Fruit fly (Drosophila melanogaster) whole organism, embryonic: ENCODE data around the gene Vdup1.

Experiments
- Antp ChIP-seq: fragments of 200-800 bp; sonication (Bioruptor generic); optimal IDR thresholded peaks from 3 replicates; lab custom pipeline; 2016; ENCODE audit warnings: missing biosample characterization, missing genetic modification characterization
- Bteb2 ChIP-seq: fragments of 200-800 bp; sonication (Bioruptor generic); optimal IDR thresholded peaks from 2 replicates; lab custom pipeline; 2016; ENCODE audit warnings: missing biosample characterization, missing genetic modification characterization
- CG10462 ChIP-seq: fragments of 200-800 bp; sonication (Bioruptor generic); optimal IDR thresholded peaks from 2 replicates; lab custom pipeline; 2016; ENCODE audit warnings: missing biosample characterization, missing genetic modification characterization
- CG10979 ChIP-seq: fragments of 200-800 bp; sonication (Bioruptor generic); optimal IDR thresholded peaks from 2 replicates; lab custom pipeline; 2018; ENCODE audit warnings: missing biosample characterization, mild to moderate bottlenecking, missing genetic modification characterization, moderate library complexity
- CG11247 ChIP-seq: fragments of 200-800 bp; sonication (Bioruptor generic); IDR thresholded peaks from 2 replicates; pipeline ENCODE4 v1.3.6; 2022; ENCODE audit warnings: missing biosample characterization, missing genetic modification characterization
- CG11398 ChIP-seq: fragments of 200-800 bp; sonication (Bioruptor generic); optimal IDR thresholded peaks from 2 replicates; lab custom pipeline; 2016; ENCODE audit warnings: missing biosample characterization, missing genetic modification characterization
- CG13775 ChIP-seq: fragments of 200-800 bp; sonication (Bioruptor generic); optimal IDR thresholded peaks from 3 replicates; lab custom pipeline; 2017; ENCODE audit warnings: missing biosample characterization, mild to moderate bottlenecking, missing genetic modification characterization
- CG14014 ChIP-seq: fragments of 200-800 bp; sonication (Bioruptor generic); IDR thresholded peaks from 2 replicates; pipeline ENCODE4 v1.3.6; 2022; ENCODE audit warnings: missing biosample characterization, missing genetic modification characterization
- CG17912 ChIP-seq: fragments of 200-800 bp; sonication (Bioruptor generic); optimal IDR thresholded peaks from 2 replicates; lab custom pipeline; 2018; ENCODE audit warnings: missing biosample characterization, mild to moderate bottlenecking, missing genetic modification characterization
- CG1832 ChIP-seq: fragments of 200-800 bp; sonication (Bioruptor generic); optimal IDR thresholded peaks from 2 replicates; lab custom pipeline; 2017; ENCODE audit warnings: missing biosample characterization, mild to moderate bottlenecking, missing genetic modification characterization, inconsistent platforms
- CG30403 ChIP-seq: fragments of 200-800 bp; sonication (Bioruptor generic); optimal IDR thresholded peaks from 3 replicates; lab custom pipeline; 2016; ENCODE audit warnings: missing biosample characterization, missing genetic modification characterization
- CG3281 ChIP-seq: fragments of 200-800 bp; sonication (Bioruptor generic); optimal IDR thresholded peaks from 3 replicates; lab custom pipeline; 2017; ENCODE audit warnings: missing biosample characterization, mild to moderate bottlenecking, missing genetic modification characterization
- CG33213 ChIP-seq: fragments of 200-800 bp; sonication (Bioruptor generic); optimal IDR thresholded peaks from 3 replicates; lab custom pipeline; 2016; ENCODE audit warnings: missing biosample characterization, missing genetic modification characterization
- CG4617 ChIP-seq: fragments of 200-800 bp; sonication (Bioruptor generic); optimal IDR thresholded peaks from 3 replicates; lab custom pipeline; 2016; ENCODE audit warnings: missing biosample characterization, missing genetic modification characterization, borderline replicate concordance
- CG6175 ChIP-seq: fragments of 200-800 bp; sonication (Bioruptor generic); IDR thresholded peaks from 3 replicates; pipeline ENCODE4 v1.3.6; 2022; ENCODE audit warnings: missing biosample characterization, missing genetic modification characterization
- CG6272 ChIP-seq: fragments of 200-800 bp; sonication (Bioruptor generic); IDR thresholded peaks from 2 replicates; pipeline ENCODE4 v1.3.6; 2022; ENCODE audit warnings: missing biosample characterization, missing genetic modification characterization
- CG7271 ChIP-seq: fragments of 200-800 bp; sonication (Bioruptor generic); optimal IDR thresholded peaks from 2 replicates; lab custom pipeline; 2018; ENCODE audit warnings: missing biosample characterization, mild to moderate bottlenecking, missing genetic modification characterization, moderate library complexity
- CG7839 ChIP-seq: fragments of 200-800 bp; sonication (Bioruptor generic); optimal IDR thresholded peaks from 3 replicates; lab custom pipeline; 2018; ENCODE audit warnings: missing biosample characterization, mild to moderate bottlenecking, missing genetic modification characterization, moderate library complexity
- CG7987 ChIP-seq: fragments of 200-800 bp; sonication (Bioruptor generic); optimal IDR thresholded peaks from 2 replicates; lab custom pipeline; 2018; ENCODE audit warnings: missing biosample characterization, mild to moderate bottlenecking, missing genetic modification characterization, moderate library complexity
- CG8944 ChIP-seq: fragments of 200-800 bp; sonication (Bioruptor generic); optimal IDR thresholded peaks from 3 replicates; lab custom pipeline; 2016; ENCODE audit warnings: missing biosample characterization, missing genetic modification characterization
- CG9797 ChIP-seq: fragments of 200-800 bp; sonication (Bioruptor generic); optimal IDR thresholded peaks from 3 replicates; lab custom pipeline; 2018; ENCODE audit warnings: missing biosample characterization, mild to moderate bottlenecking, missing genetic modification characterization
- CG9932 ChIP-seq: fragments of 200-800 bp; sonication (Bioruptor generic); IDR thresholded peaks from 2 replicates; pipeline ENCODE4 v1.3.6; 2022; ENCODE audit warnings: missing biosample characterization, missing genetic modification characterization
- D19B ChIP-seq: fragments of 200-800 bp; sonication (Bioruptor generic); optimal IDR thresholded peaks from 2 replicates; lab custom pipeline; 2017; ENCODE audit warnings: missing biosample characterization, mild to moderate bottlenecking, missing genetic modification characterization
- Dbx ChIP-seq: fragments of 200-800 bp; sonication (Bioruptor generic); IDR thresholded peaks from 3 replicates; pipeline ENCODE4 v1.3.6; 2022; ENCODE audit warnings: missing biosample characterization, missing genetic modification characterization
- E2f1 ChIP-seq: fragments of 200-800 bp; sonication (Bioruptor generic); IDR thresholded peaks from 2 replicates; pipeline ENCODE4 v1.3.6; 2022; ENCODE audit warnings: missing biosample characterization, missing genetic modification characterization
- HLHmδ ChIP-seq: fragments of 200-800 bp; sonication (Bioruptor generic); optimal IDR thresholded peaks from 2 replicates; lab custom pipeline; 2018; ENCODE audit warnings: missing biosample characterization, mild to moderate bottlenecking, missing genetic modification characterization, moderate library complexity
- NC2β ChIP-seq: fragments of 200-800 bp; sonication (Bioruptor generic); optimal IDR thresholded peaks from 2 replicates; lab custom pipeline; 2016; ENCODE audit warnings: missing biosample characterization, missing genetic modification characterization
- Oli ChIP-seq: fragments of 200-800 bp; sonication (Bioruptor generic); optimal IDR thresholded peaks from 2 replicates; lab custom pipeline; 2018; ENCODE audit warnings: missing biosample characterization, mild to moderate bottlenecking, missing genetic modification characterization, moderate library complexity
- Opbp ChIP-seq: fragments of 200-800 bp; sonication (Bioruptor generic); IDR thresholded peaks from 3 replicates; pipeline ENCODE4 v1.3.6; 2022; ENCODE audit warnings: missing biosample characterization, missing genetic modification characterization; ENCODE audit not compliant: partially characterized antibody
- PHDP ChIP-seq: fragments of 200-800 bp; sonication (Bioruptor generic); optimal IDR thresholded peaks from 3 replicates; lab custom pipeline; 2018; ENCODE audit warnings: missing biosample characterization, mild to moderate bottlenecking, missing genetic modification characterization, moderate library complexity
- Poxn ChIP-seq: fragments of 200-800 bp; sonication (Bioruptor generic); IDR thresholded peaks from 2 replicates; pipeline ENCODE4 v1.3.6; 2022; ENCODE audit warnings: missing biosample characterization, missing genetic modification characterization
- Rfx ChIP-seq: fragments of 200-800 bp; sonication (Bioruptor generic); IDR thresholded peaks from 2 replicates; pipeline ENCODE4 v1.3.6; 2022; ENCODE audit warnings: missing biosample characterization, missing genetic modification characterization
- Taf1 ChIP-seq: fragments of 200-800 bp; sonication (Bioruptor generic); IDR thresholded peaks from 2 replicates; pipeline ENCODE4 v1.3.6; 2022; ENCODE audit warnings: missing biosample characterization, missing genetic modification characterization
- cato ChIP-seq: fragments of 200-800 bp; sonication (Bioruptor generic); optimal IDR thresholded peaks from 2 replicates; lab custom pipeline; 2016; ENCODE audit warnings: missing biosample characterization, missing genetic modification characterization, borderline replicate concordance
- ci ChIP-seq: fragments of 200-800 bp; sonication (Bioruptor generic); IDR thresholded peaks from 3 replicates; pipeline ENCODE4 v1.3.6; 2022; ENCODE audit warnings: missing biosample characterization, missing genetic modification characterization
- emc ChIP-seq: fragments of 200-800 bp; sonication (Bioruptor generic); optimal IDR thresholded peaks from 2 replicates; lab custom pipeline; 2016; ENCODE audit warnings: missing biosample characterization, missing genetic modification characterization
- fd3F ChIP-seq: fragments of 200-800 bp; sonication (Bioruptor generic); optimal IDR thresholded peaks from 2 replicates; lab custom pipeline; 2018; ENCODE audit warnings: missing biosample characterization, mild to moderate bottlenecking, missing genetic modification characterization, moderate library complexity
- gsb-n ChIP-seq: fragments of 200-800 bp; sonication (Bioruptor generic); optimal IDR thresholded peaks from 3 replicates; lab custom pipeline; 2018; ENCODE audit warnings: missing biosample characterization, mild to moderate bottlenecking, missing genetic modification characterization
- insv ChIP-seq, 2 experiments: fragments of 200-800 bp; sonication (Bioruptor generic); optimal IDR thresholded peaks; 3 replicates each; lab custom pipeline; 2016 to 2018; ENCODE audit warnings: missing biosample characterization in 2 of 2, missing genetic modification characterization in 2 of 2
- jigr1 ChIP-seq: fragments of 200-800 bp; sonication (Bioruptor generic); IDR thresholded peaks from 3 replicates; pipeline ENCODE4 v1.3.6; 2022; ENCODE audit warnings: missing biosample characterization, missing genetic modification characterization
- lola ChIP-seq, 3 experiments: fragments of >200 bp in 2 of 3; fragments of 200-800 bp in 1 of 3; sonication (Bioruptor generic) in 1 of 3; optimal IDR thresholded peaks; 2 replicates each; lab custom pipeline; 2017 to 2019; ENCODE audit warnings: missing biosample characterization in 3 of 3, missing genetic modification characterization in 3 of 3, mild to moderate bottlenecking in 1 of 3, moderate library complexity in 1 of 3
- odd ChIP-seq: fragments of 200-800 bp; sonication (Bioruptor generic); optimal IDR thresholded peaks from 2 replicates; lab custom pipeline; 2017; ENCODE audit warnings: missing biosample characterization, mild to moderate bottlenecking, missing genetic modification characterization
- org-1 ChIP-seq: fragments of 200-800 bp; sonication (Bioruptor generic); optimal IDR thresholded peaks from 2 replicates; lab custom pipeline; 2017; ENCODE audit warnings: missing biosample characterization, missing genetic modification characterization
- pan ChIP-seq, 4 experiments: fragments of >200 bp in 3 of 4; fragments of 200-800 bp in 1 of 4; sonication (Bioruptor generic) in 1 of 4; optimal IDR thresholded peaks in 3 of 4; IDR thresholded peaks in 1 of 4; 2 replicates each; pipeline versions ENCODE4 v1.3.6 to Lab custom; 2017 to 2022; ENCODE audit warnings: missing biosample characterization in 2 of 4, missing genetic modification characterization in 2 of 4, mixed read lengths in 1 of 4
- pfk ChIP-seq: fragments of 200-800 bp; sonication (Bioruptor generic); optimal IDR thresholded peaks from 2 replicates; lab custom pipeline; 2018; ENCODE audit warnings: missing biosample characterization, mild to moderate bottlenecking, missing genetic modification characterization, moderate library complexity
- pho ChIP-seq: fragments of 200-800 bp; sonication (Bioruptor generic); optimal IDR thresholded peaks from 2 replicates; lab custom pipeline; 2016; ENCODE audit warnings: missing biosample characterization, missing genetic modification characterization
- slp2 ChIP-seq: fragments of 200-800 bp; sonication (Bioruptor generic); optimal IDR thresholded peaks from 2 replicates; lab custom pipeline; 2016; ENCODE audit warnings: missing biosample characterization, missing genetic modification characterization
- sug ChIP-seq: fragments of 200-800 bp; optimal IDR thresholded peaks from 2 replicates; lab custom pipeline; 2019; ENCODE audit warnings: missing biosample characterization, mild to moderate bottlenecking, missing genetic modification characterization, moderate library complexity
- tap ChIP-seq: fragments of 200-800 bp; optimal IDR thresholded peaks from 3 replicates; lab custom pipeline; 2019; ENCODE audit warnings: missing biosample characterization, mild to moderate bottlenecking, missing genetic modification characterization, moderate library complexity
- tin ChIP-seq: fragments of 200-800 bp; sonication (Bioruptor generic); optimal IDR thresholded peaks from 3 replicates; lab custom pipeline; 2016; ENCODE audit warnings: missing biosample characterization, missing genetic modification characterization

Vdup1 gene

DNA sequence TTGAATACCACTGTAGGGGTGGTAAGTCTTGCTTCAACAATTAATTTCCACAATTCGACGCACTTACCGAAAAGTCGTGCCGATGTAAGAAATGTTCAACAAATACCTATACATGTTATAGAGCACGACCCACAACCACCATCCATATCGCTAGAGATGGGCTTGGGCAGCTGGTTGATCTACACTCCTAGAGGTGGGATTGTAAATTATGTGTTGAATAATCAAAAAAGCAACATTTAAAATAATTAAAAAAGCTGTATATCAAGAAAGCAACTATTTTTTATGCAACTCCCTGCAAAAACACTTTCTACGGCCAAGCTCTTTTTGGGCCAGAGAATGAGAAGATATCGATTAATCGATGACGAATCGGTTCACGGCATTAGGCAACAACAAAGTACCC lies 5.5 kb upstream of the Vdup1 start, which contains the start of the genes CG34140, Mkp and Mtch (continued):
- TF ChIP-seq pho (GFP tag; lab: Kevin White, UChicago): peak; percentile 91
- peak; percentile 63; the same call in 1 of the 3 replicates for TF ChIP-seq CG6175 (GFP tag; lab: Robert Waterston, UW)
- TF ChIP-seq NC2β: peak; percentile 82
- TF ChIP-seq CG9797 (GFP tag; lab: Kevin White, UChicago): peak; percentile 84
- peak; percentile 71 for TF ChIP-seq CG11398
- peak; percentile 92 for TF ChIP-seq CG9932 (GFP tag; lab: Robert Waterston, UW)
- TF ChIP-seq CG13775 (GFP tag; lab: Kevin White, UChicago): peak; percentile 87
- no peak for TF ChIP-seq tap (tag; lab: Kevin White, UChicago)
- peak; percentile 87 for TF ChIP-seq Rfx (GFP tag; lab: Robert Waterston, UW)
- peak; percentile 77 for TF ChIP-seq E2f1 (GFP tag; lab: Robert Waterston, UW)
- TF ChIP-seq CG14014 (GFP tag; lab: Robert Waterston, UW): peak; percentile 77
- TF ChIP-seq CG4617: peak; percentile 93
- peak; percentile 82 for TF ChIP-seq Bteb2
- TF ChIP-seq CG8944 (GFP tag; lab: Kevin White, UChicago): peak; percentile 89
- TF ChIP-seq CG33213 (GFP tag; lab: Kevin White, UChicago): peak; percentile 92
- peak in 1 of 3 experiments; percentile 82 for TF ChIP-seq lola (GFP tag; optimal IDR thresholded peaks at IDR 0.05; lab: Kevin White, UChicago)
- no peak for TF ChIP-seq PHDP (tag; lab: Kevin White, UChicago)
- peak; percentile 40 for TF ChIP-seq CG7987 (GFP tag; lab: Kevin White, UChicago)
- TF ChIP-seq CG6272: peak; percentile 83
- TF ChIP-seq fd3F: peak; percentile 71
- TF ChIP-seq pfk: peak; percentile 18
- TF ChIP-seq emc (GFP tag; lab: Kevin White, UChicago): peak; percentile 68
- TF ChIP-seq CG3281 (GFP tag; lab: Kevin White, UChicago): no peak
- TF ChIP-seq Taf1 (GFP tag; lab: Robert Waterston, UW): peak; percentile 56; the same call in 1 of the 2 replicates
- TF ChIP-seq HLHmδ (GFP tag; lab: Kevin White, UChicago): no peak
- TF ChIP-seq insv (GFP tag; optimal IDR thresholded peaks at IDR 0.05; lab: Kevin White, UChicago): peak in 1 of 2 experiments; percentile 27
- TF ChIP-seq Dbx (GFP tag; lab: Robert Waterston, UW): peak; percentile 89
- peak; percentile 70 for TF ChIP-seq CG7271 (tag; lab: Kevin White, UChicago)
- TF ChIP-seq Oli (tag; lab: Kevin White, UChicago): no peak
- no peak for TF ChIP-seq D19B (GFP tag; lab: Kevin White, UChicago)
- TF ChIP-seq ci (GFP tag; lab: Robert Waterston, UW): peak; percentile 75
- TF ChIP-seq CG7839 (tag; lab: Kevin White, UChicago): no peak
- TF ChIP-seq org-1: no peak
- TF ChIP-seq CG10979 (tag; lab: Kevin White, UChicago): peak; percentile 76
- TF ChIP-seq jigr1 (GFP tag; lab: Robert Waterston, UW): no peak
- no peak for TF ChIP-seq gsb-n (tag; lab: Kevin White, UChicago)
- peak; percentile 89 for TF ChIP-seq Antp (GFP tag; lab: Kevin White, UChicago)
- TF ChIP-seq slp2 (GFP tag; lab: Kevin White, UChicago): peak; percentile 70
- no peak for TF ChIP-seq sug
- TF ChIP-seq cato (GFP tag; lab: Kevin White, UChicago): peak; percentile 72
- TF ChIP-seq CG30403 (GFP tag; lab: Kevin White, UChicago): peak; percentile 94
- peak; percentile 76 for TF ChIP-seq CG11247
- TF ChIP-seq CG10462: peak; percentile 86
- TF ChIP-seq Poxn (GFP tag; lab: Robert Waterston, UW): no peak
- TF ChIP-seq odd (GFP tag; lab: Kevin White, UChicago): no peak
- TF ChIP-seq CG1832: no peak
- TF ChIP-seq tin: peak; percentile 91
- TF ChIP-seq Opbp (GFP tag; lab: Robert Waterston, UW): peak; percentile 82
- no peak for TF ChIP-seq pan (optimal IDR thresholded peaks at IDR 0.05; lab: Kevin White, UChicago)
- TF ChIP-seq pan (GFP tag; optimal IDR thresholded peaks at IDR 0.05 in 1 of 2, IDR thresholded peaks at IDR 0.05 in 1 of 2): peak in 1 of 2 experiments; percentile 80
- peak; percentile 47 for TF ChIP-seq CG17912 (GFP tag; lab: Kevin White, UChicago)
